Worm (Caenorhabditis elegans): ENCODE results near the gene pes-10.

DNA sequence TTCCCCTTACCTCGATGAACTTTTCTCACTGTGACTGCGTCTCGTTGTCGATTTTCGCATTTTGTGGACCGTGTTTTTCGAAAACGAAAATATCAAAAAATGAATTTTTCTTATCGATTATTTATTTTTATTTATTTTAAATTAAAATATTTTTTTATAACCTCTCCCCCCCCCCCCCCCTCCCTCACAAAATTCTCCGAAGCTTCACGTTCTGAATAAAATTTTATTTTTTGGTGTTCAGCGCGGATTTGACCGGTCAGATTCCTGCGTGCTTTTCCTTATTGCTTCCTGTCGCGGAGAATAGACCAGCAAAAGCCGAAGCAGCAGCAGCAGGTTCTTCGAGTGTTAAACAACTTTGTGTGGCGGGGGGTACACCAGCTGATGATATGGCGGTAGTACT lies 29.1 kb downstream of the pes-10 start, which contains the start of gene Y46G5A.22:
- no peak for TF ChIP-seq pha-4 (tag; optimal IDR thresholded peaks at IDR 0.05)
- no peak for TF ChIP-seq sem-2 (GFP tag; optimal IDR thresholded peaks at IDR 0.05)
- TF ChIP-seq nhr-28 (tag; optimal IDR thresholded peaks at IDR 0.05) = no peak
- no peak for TF ChIP-seq unc-62 (GFP tag; optimal IDR thresholded peaks at IDR 0.05)
- TF ChIP-seq nhr-237 (tag; optimal IDR thresholded peaks at IDR 0.05) = no peak
- TF ChIP-seq mep-1 (tag; optimal IDR thresholded peaks at IDR 0.05) = no peak
- TF ChIP-seq nhr-76 (tag; optimal IDR thresholded peaks at IDR 0.05) = no peak
- no peak for TF ChIP-seq elt-3 (tag; optimal IDR thresholded peaks at IDR 0.05)

All from whole organism, mixed stage, embryonic.